Worm (Caenorhabditis elegans): ENCODE measurements around the gene ubh-3.

- no peak for TF ChIP-seq unc-62 (GFP tag; optimal IDR thresholded peaks at IDR 0.05)
- TF ChIP-seq ceh-79 (tag; optimal IDR thresholded peaks at IDR 0.05), result no peak
- TF ChIP-seq dpl-1 (GFP tag; optimal IDR thresholded peaks at IDR 0.05), result no peak
- no peak for TF ChIP-seq ZK185.1 (tag; optimal IDR thresholded peaks at IDR 0.05; ENCODE audit: poor library complexity, severe bottlenecking)
- TF ChIP-seq Y56A3A.18 (GFP tag; IDR thresholded peaks at IDR 0.05), result no peak
- TF ChIP-seq snpc-1.3 (tag; optimal IDR thresholded peaks at IDR 0.05; ENCODE audit: insufficient read depth), result no peak
- no peak for TF ChIP-seq ama-1 (optimal IDR thresholded peaks at IDR 0.05)
- TF ChIP-seq ama-1 (GFP tag; optimal IDR thresholded peaks at IDR 0.05), result no peak
Observed at ce11 chrV:6471208-6471607, 37.4 kb downstream of the ubh-3 start.
